Worm (Caenorhabditis elegans): ENCODE data around the gene ZK262.19.

- no peak for TF ChIP-seq him-1 (tag; optimal IDR thresholded peaks at IDR 0.05)
- TF ChIP-seq dao-5 (tag; optimal IDR thresholded peaks at IDR 0.05): no peak
Observed at ce11 chrV:18456574-18456973, 31.1 kb upstream of the ZK262.19 start, which contains the start of gene ZK228.10.

Measured in whole organism, L4/young adult.